Fruit fly (Drosophila melanogaster) S2 (cell line): ENCODE measurements around the gene CG4133.

Experiments
- CG8478 ChIP-seq: fragments of >200 bp; optimal IDR thresholded peaks from 2 replicates; lab custom pipeline; 2018
- CTCF ChIP-seq, 2 experiments: fragments of >200 bp; optimal IDR thresholded peaks; 2 replicates each; lab custom pipeline; 2018

DNA sequence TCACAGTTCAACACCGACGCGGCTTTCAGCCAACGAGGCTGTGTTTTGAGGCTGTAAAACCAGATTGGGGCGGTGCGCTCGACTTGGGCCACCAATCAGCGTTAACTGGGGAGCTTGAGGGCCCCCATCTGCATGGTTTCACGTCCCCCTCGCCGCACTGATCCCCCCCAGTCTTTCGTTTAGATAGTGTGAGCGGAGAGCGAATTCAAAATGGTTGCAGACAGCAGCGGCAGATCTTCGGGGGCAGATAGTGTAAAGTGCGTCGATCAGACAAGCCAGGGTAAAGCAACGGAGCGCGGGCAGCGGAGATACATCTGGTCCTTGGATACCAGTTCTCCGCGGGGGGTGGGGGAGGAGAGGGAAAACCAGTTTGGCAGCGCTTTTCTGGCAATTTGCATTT is 51.8 kb downstream of the CG4133 start:
- TF ChIP-seq CG8478 (lab: Kevin White, UChicago) (no peak), CTCF (optimal IDR thresholded peaks at IDR 0.05; lab: Kevin White, UChicago) (no peak)
